Fruit fly (Drosophila melanogaster) whole organism, pupa: ENCODE data around the gene nonA-l.
A peak's percentile ranks its signal among the peaks of the same experiment; 100 is the strongest.

ENCODE experiments used
- CG17806 ChIP-seq: fragments of 200-800 bp; sonication (Bioruptor generic); optimal IDR thresholded peaks from 2 replicates; lab custom pipeline; 2018; ENCODE audit warnings: missing biosample characterization, mild to moderate bottlenecking, missing genetic modification characterization, moderate library complexity
- CG4496 ChIP-seq: fragments of 200-800 bp; sonication (Bioruptor generic); IDR thresholded peaks from 3 replicates; pipeline ENCODE4 v1.3.6; 2022; ENCODE audit warnings: missing biosample characterization, missing genetic modification characterization
- Ets98B ChIP-seq: fragments of 200-800 bp; sonication (Bioruptor generic); IDR thresholded peaks from 2 replicates; pipeline ENCODE4 v1.3.6; 2022; ENCODE audit warnings: missing biosample characterization, missing genetic modification characterization

- TF ChIP-seq Ets98B (GFP tag; lab: Robert Waterston, UW) (0 out of 2 replicates have a peak, but pooled peaks have one; percentile 12), CG17806 (tag; lab: Kevin White, UChicago) (no peak), CG4496 (GFP tag; lab: Robert Waterston, UW) (no peak)
Measured at dm6 chr3R:16624750-16625549, 15.1 kb upstream of the nonA-l start, which contains the start of gene Fas1.
